Fruit fly (Drosophila melanogaster) whole organism, pupa: ENCODE data around the gene CG6870.

ENCODE experiments used
- fd96Ca ChIP-seq: fragments of 200-800 bp; sonication (Bioruptor generic); IDR thresholded peaks from 3 replicates; pipeline ENCODE4 v1.3.6; 2022; ENCODE audit warnings: missing biosample characterization, missing genetic modification characterization
- gl ChIP-seq: fragments of 200-800 bp; sonication (Bioruptor generic); optimal IDR thresholded peaks from 2 replicates; lab custom pipeline; 2018; ENCODE audit warnings: missing biosample characterization, mild to moderate bottlenecking, missing genetic modification characterization

DNA sequence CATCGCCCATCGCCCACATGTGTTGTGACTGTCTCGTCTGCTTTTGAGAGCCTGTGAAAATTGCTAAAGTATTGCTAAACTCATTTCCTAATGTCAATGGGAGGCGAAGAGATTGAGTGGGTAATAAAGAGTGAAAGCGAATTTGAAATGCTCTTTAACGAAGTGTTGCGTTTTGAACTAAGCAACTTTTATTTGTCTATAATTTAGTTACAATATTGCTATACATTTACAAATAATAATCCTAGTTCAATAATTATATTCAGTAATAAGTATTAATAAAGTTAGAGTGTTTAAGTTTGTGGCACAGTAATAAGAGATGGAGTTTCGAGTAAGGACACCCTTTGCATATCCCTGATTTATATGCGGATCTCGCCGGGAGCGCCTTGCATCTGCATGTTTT, 23.4 kb upstream of the CG6870 start:
- no peak for TF ChIP-seq gl
- no peak for TF ChIP-seq fd96Ca (GFP tag; lab: Robert Waterston, UW)
